Worm (Caenorhabditis elegans) whole organism, L2 larva: ENCODE measurements around the gene valv-1.

ENCODE experiments used
- blmp-1 ChIP-seq: sonication (generic microtip); optimal IDR thresholded peaks from 2 replicates; lab custom pipeline; 2017; ENCODE audit warnings: missing genetic modification characterization, mild to moderate bottlenecking, missing compliant biosample characterization, antibody characterized with exemption, moderate library complexity; ENCODE audit not compliant: insufficient read depth
- elt-3 ChIP-seq: sonication (generic microtip); optimal IDR thresholded peaks from 2 replicates; lab custom pipeline; 2017; ENCODE audit warnings: missing biosample characterization, missing genetic modification characterization
- fos-1 ChIP-seq: fragments of 150-350 bp; optimal IDR thresholded peaks from 2 replicates; lab custom pipeline; 2014; ENCODE audit warnings: missing biosample characterization, missing genetic modification characterization
- lin-39 ChIP-seq: fragments of 150-350 bp; optimal IDR thresholded peaks from 2 replicates; lab custom pipeline; 2014; ENCODE audit warnings: missing biosample characterization, missing genetic modification reagents, missing genetic modification characterization
- mdl-1 ChIP-seq, 2 experiments: fragments of 150-350 bp in 1 of 2; sonication (generic microtip) in 1 of 2; optimal IDR thresholded peaks; 2 replicates each; lab custom pipeline; 2017; ENCODE audit warnings: missing biosample characterization in 2 of 2, missing genetic modification characterization in 2 of 2
- nhr-237 ChIP-seq: fragments of 150-350 bp; optimal IDR thresholded peaks from 2 replicates; lab custom pipeline; 2014; ENCODE audit warnings: missing biosample characterization, missing genetic modification characterization
- skn-1 ChIP-seq: sonication (generic microtip); optimal IDR thresholded peaks from 2 replicates; lab custom pipeline; 2017; ENCODE audit warnings: missing biosample characterization, missing genetic modification characterization
- sma-9 ChIP-seq, 2 experiments: fragments of 150-350 bp in 1 of 2; sonication (generic microtip) in 1 of 2; optimal IDR thresholded peaks; 2 replicates each; lab custom pipeline; 2014 to 2016; ENCODE audit warnings: missing genetic modification characterization in 2 of 2, mild to moderate bottlenecking in 1 of 2, missing biosample characterization in 1 of 2, missing compliant biosample characterization in 1 of 2, missing genetic modification reagents in 1 of 2, moderate library complexity in 1 of 2
- zag-1 ChIP-seq: fragments of 150-350 bp; optimal IDR thresholded peaks from 2 replicates; lab custom pipeline; 2014; ENCODE audit warnings: missing biosample characterization, missing genetic modification characterization
- ztf-11 ChIP-seq: sonication (generic microtip); optimal IDR thresholded peaks from 2 replicates; lab custom pipeline; 2017; ENCODE audit warnings: missing biosample characterization, missing genetic modification characterization

ce11 chrIV:7426055-7426454 is 19.1 kb downstream of the valv-1 start:
- TF ChIP-seq blmp-1 (tag; lab: Kevin White, UChicago), result no peak
- no peak for TF ChIP-seq mdl-1 (tag; optimal IDR thresholded peaks at IDR 0.05; lab: Kevin White, UChicago)
- TF ChIP-seq zag-1 (tag; lab: Kevin White, UChicago), result no peak
- no peak for TF ChIP-seq sma-9 (GFP tag; optimal IDR thresholded peaks at IDR 0.05; lab: Kevin White, UChicago)
- no peak for TF ChIP-seq sma-9 (tag; optimal IDR thresholded peaks at IDR 0.05; lab: Kevin White, UChicago)
- TF ChIP-seq fos-1 (tag; lab: Kevin White, UChicago), result no peak
- no peak for TF ChIP-seq elt-3 (tag; lab: Kevin White, UChicago)
- no peak for TF ChIP-seq ztf-11 (tag; lab: Kevin White, UChicago)
- no peak for TF ChIP-seq skn-1 (tag; lab: Kevin White, UChicago)
- TF ChIP-seq nhr-237, result no peak
- no peak for TF ChIP-seq lin-39
